Fruit fly (Drosophila melanogaster) ovary, adult (tissue): ENCODE results near the gene ND-MLRQ.

Experiments used
- CG17801 ChIP-seq: fragments of 200-800 bp; optimal IDR thresholded peaks from 2 replicates; lab custom pipeline; 2019; ENCODE audit warnings: missing biosample characterization, mild to moderate bottlenecking, missing genetic modification characterization, moderate library complexity; ENCODE audit not compliant: partially characterized antibody

ND-MLRQ gene

dm6 chr3L:23339079-23339727, at the start of gene ND-MLRQ:
TSS of gene ND-MLRQ (plus strand) at chr3L:23339326.
- no peak for TF ChIP-seq CG17801 (GFP tag; lab: Kevin White, UChicago)

- TF ChIP-seq CG17801 (GFP tag; lab: Kevin White, UChicago) = no peak
Measured at dm6 chr3L:23336557-23336956, 2.6 kb upstream of the ND-MLRQ start.

- TF ChIP-seq CG17801 (GFP tag; lab: Kevin White, UChicago) = no peak
Measured at dm6 chr3L:23337939-23338338, 1.2 kb upstream of the ND-MLRQ start, which contains the start of gene alpha-Cat. TSS of gene alpha-Cat (minus strand) at chr3L:23338100.

dm6 chr3L:23340070-23340469, 944 bp downstream of the ND-MLRQ start:
- no peak for TF ChIP-seq CG17801 (GFP tag; lab: Kevin White, UChicago)

dm6 chr3L:23343438-23343837, 4.3 kb downstream of the ND-MLRQ start:
- TF ChIP-seq CG17801 (GFP tag; lab: Kevin White, UChicago) = no peak

- no peak for TF ChIP-seq CG17801 (GFP tag; lab: Kevin White, UChicago)
Measured at dm6 chr3L:23346715-23347114, 7.6 kb downstream of the ND-MLRQ start.
